Fruit fly (Drosophila melanogaster): Measurements from ENCODE around the gene RabGGTb.

Gene RabGGTb

dm6 chr2L:2885503-2886225 lies 6.8 kb downstream of the RabGGTb start, which contains the start of the genes NTPase and lilli (continued):
- TF ChIP-seq Nf-YA (GFP tag; IDR thresholded peaks at IDR 0.05) (no peak), btn (GFP tag; optimal IDR thresholded peaks at IDR 0.05) (peak; percentile 49), croc (GFP tag; conservative IDR thresholded peaks at IDR 0.05) (no peak), CG17359 (tag; optimal IDR thresholded peaks at IDR 0.05) (peak; percentile 20)

dm6 chr2L:2886226-2886569 lies 7.3 kb downstream of the RabGGTb start:
- TF ChIP-seq lola (GFP tag; optimal IDR thresholded peaks at IDR 0.05) (peak in 1 of 3 experiments; percentile 88), CG8924 (tag; optimal IDR thresholded peaks at IDR 0.05) (peak; percentile 49), chinmo (GFP tag; IDR thresholded peaks at IDR 0.05; ENCODE audit: partially characterized antibody) (0 out of 4 replicates have a peak, but pooled peaks have one; percentile 21), Eip74EF (GFP tag; optimal IDR thresholded peaks at IDR 0.05) (peak in 1 of 2 experiments; percentile 26), pnt (GFP tag; optimal IDR thresholded peaks at IDR 0.05) (no peak), CG8478 (optimal IDR thresholded peaks at IDR 0.05) (peak; percentile 94), CG4360 (GFP tag; IDR thresholded peaks at IDR 0.05) (peak; percentile 77), pum (GFP tag; optimal IDR thresholded peaks at IDR 0.05) (no peak)

- TF ChIP-seq jumu (GFP tag; optimal IDR thresholded peaks at IDR 0.05) (no peak), Spps (tag; optimal IDR thresholded peaks at IDR 0.05) (no peak), zfh2 (GFP tag; optimal IDR thresholded peaks at IDR 0.05) (no peak), inv (GFP tag; IDR thresholded peaks at IDR 0.05; ENCODE audit: partially characterized antibody) (no peak), Dll (GFP tag; IDR thresholded peaks at IDR 0.05; ENCODE audit: partially characterized antibody) (peak; percentile 38; the same call in 1 of the 4 replicates), CG17829 (tag; optimal IDR thresholded peaks at IDR 0.05) (no peak), Ptx1 (GFP tag; IDR thresholded peaks at IDR 0.05) (no peak), CG3847 (GFP tag; IDR thresholded peaks at IDR 0.05) (no peak), CG12071 (GFP tag; optimal IDR thresholded peaks at IDR 0.05) (no peak), Doc3 (GFP tag; IDR thresholded peaks at IDR 0.05; ENCODE audit: partially characterized antibody) (0 out of 3 replicates have a peak, but pooled peaks have one; percentile 15), C15 (GFP tag; IDR thresholded peaks at IDR 0.05) (no peak), CG14014 (GFP tag; IDR thresholded peaks at IDR 0.05) (no peak), CG4282 (GFP tag; optimal IDR thresholded peaks at IDR 0.05) (no peak), repo (GFP tag; optimal IDR thresholded peaks at IDR 0.05) (no peak), CG4360 (GFP tag; IDR thresholded peaks at IDR 0.05) (peak; percentile 65), ci (GFP tag; IDR thresholded peaks at IDR 0.05) (no peak), ERR (GFP tag; optimal IDR thresholded peaks at IDR 0.05) (no peak), psq (GFP tag; optimal IDR thresholded peaks at IDR 0.05) (no peak), eve (GFP tag; optimal IDR thresholded peaks at IDR 0.05) (no peak), CG9727 (GFP tag; optimal IDR thresholded peaks at IDR 0.05) (no peak), CG16815 (GFP tag; optimal IDR thresholded peaks at IDR 0.05) (no peak), ash1 (GFP tag; optimal IDR thresholded peaks at IDR 0.05) (no peak), pho (GFP tag; optimal IDR thresholded peaks at IDR 0.05) (no peak), CG7271 (tag; optimal IDR thresholded peaks at IDR 0.05) (no peak), CG4404 (GFP tag; IDR thresholded peaks at IDR 0.05) (no peak), hkb (optimal IDR thresholded peaks at IDR 0.05) (no peak), hkb (GFP tag; IDR thresholded peaks at IDR 0.05) (0 out of 2 replicates have a peak, but pooled peaks have one; percentile 34), Oaz (GFP tag; IDR thresholded peaks at IDR 0.05) (no peak), CG30020 (tag; optimal IDR thresholded peaks at IDR 0.05) (no peak), CG1602 (GFP tag; optimal IDR thresholded peaks at IDR 0.05) (no peak), insv (GFP tag; optimal IDR thresholded peaks at IDR 0.05) (peak; percentile 41 to 93), wek (GFP tag; optimal IDR thresholded peaks at IDR 0.05) (no peak), sr (GFP tag; IDR thresholded peaks at IDR 0.05) (no peak), Atf6 (GFP tag; IDR thresholded peaks at IDR 0.05) (no peak)
These were observed 8.0 kb downstream of the RabGGTb start for dm6 chr2L:2886613-2887537.

Data from whole organism, embryonic.